Worm (Caenorhabditis elegans) whole organism, young adult: ENCODE results near the gene parp-2.

Experiments
- F55B11.4 ChIP-seq: sonication (generic microtip); optimal IDR thresholded peaks from 2 replicates; lab custom pipeline; 2016; ENCODE audit warnings: missing compliant biosample characterization, missing genetic modification characterization, borderline replicate concordance; ENCODE audit not compliant: insufficient read depth
- ama-1 ChIP-seq, 3 experiments: fragments of 150-350 bp in 1 of 3; sonication (generic microtip) in 2 of 3; optimal IDR thresholded peaks; 2 replicates each; lab custom pipeline; 2014 to 2018; ENCODE audit warnings: missing biosample characterization in 2 of 3, missing genetic modification characterization in 2 of 3, missing genetic modification reagents in 2 of 3
- lir-1 ChIP-seq: fragments of 200-800 bp; sonication (Bioruptor generic); conservative IDR thresholded peaks from 2 replicates; pipeline ENCODE4 v1.3.6; 2022; ENCODE audit warnings: missing genetic modification reagents, missing genetic modification characterization, missing compliant biosample characterization
- nhr-120 ChIP-seq: fragments of 200-800 bp; sonication (Bioruptor generic); IDR thresholded peaks from 2 replicates; pipeline ENCODE4 v1.3.6; 2022; ENCODE audit warnings: missing genetic modification characterization, missing compliant biosample characterization
- pbrm-1 ChIP-seq: fragments of 200-800 bp; sonication (Bioruptor generic); IDR thresholded peaks from 2 replicates; pipeline ENCODE4 v1.3.6; 2022; ENCODE audit warnings: missing genetic modification reagents, missing genetic modification characterization, missing compliant biosample characterization
- rpc-1 ChIP-seq, 2 experiments: fragments of 150-350 bp in 1 of 2; sonication (generic microtip) in 1 of 2; optimal IDR thresholded peaks; 2 replicates each; lab custom pipeline; 2014 to 2018; ENCODE audit warnings: missing biosample characterization in 1 of 2, missing genetic modification characterization in 1 of 2, missing genetic modification reagents in 1 of 2, missing genotype in 1 of 2
- snpc-4 ChIP-seq, 5 experiments: fragments of 150-350 bp in 1 of 5; sonication (generic microtip) in 4 of 5; optimal IDR thresholded peaks; 2 replicates each; lab custom pipeline; 2014 to 2018; ENCODE audit warnings: missing genetic modification characterization in 5 of 5, missing biosample characterization in 3 of 5, antibody characterized with exemption in 2 of 5, mild to moderate bottlenecking in 2 of 5, missing compliant biosample characterization in 2 of 5, missing genotype in 2 of 5, moderate library complexity in 2 of 5, missing genetic modification reagents in 1 of 5

ce11 chrII:9591071-9591470 is 1.8 kb upstream of the parp-2 start, which contains the start of the genes E02H1.1 and tag-124:
- no peak for TF ChIP-seq F55B11.4 (tag; lab: Kevin White, UChicago)
- peak; percentile 50; the same call in 1 of the 2 replicates for TF ChIP-seq lir-1 (GFP tag; lab: Robert Waterston, UW)
- TF ChIP-seq pbrm-1 (GFP tag; lab: Robert Waterston, UW), result no peak
- no peak for TF ChIP-seq snpc-4 (GFP tag; optimal IDR thresholded peaks at IDR 0.05; lab: Kevin White, UChicago)
- TF ChIP-seq snpc-4 (tag; optimal IDR thresholded peaks at IDR 0.05; lab: Kevin White, UChicago), result peak in 2 of 4 experiments; percentile 22 to 29
- no peak for TF ChIP-seq rpc-1 (optimal IDR thresholded peaks at IDR 0.05; lab: Kevin White, UChicago)
- no peak for TF ChIP-seq rpc-1 (tag; optimal IDR thresholded peaks at IDR 0.05; lab: Kevin White, UChicago)
- no peak for TF ChIP-seq nhr-120 (GFP tag; lab: Robert Waterston, UW)
- TF ChIP-seq ama-1 (optimal IDR thresholded peaks at IDR 0.05; lab: Kevin White, UChicago), result no peak
- TF ChIP-seq ama-1 (GFP tag; optimal IDR thresholded peaks at IDR 0.05; lab: Kevin White, UChicago), result no peak
